Worm (Caenorhabditis elegans) whole organism, L2 larva: ENCODE data around the gene C33E10.1.

Experiments used
- ama-1 ChIP-seq: fragments of 150-350 bp; optimal IDR thresholded peaks from 2 replicates; lab custom pipeline; 2018; ENCODE audit warnings: inconsistent platforms
- nhr-11 ChIP-seq: fragments of 150-350 bp; optimal IDR thresholded peaks from 2 replicates; lab custom pipeline; 2014; ENCODE audit warnings: missing biosample characterization, missing genetic modification characterization
- nhr-25 ChIP-seq: fragments of 150-350 bp; sonication (generic microtip); optimal IDR thresholded peaks from 3 replicates; lab custom pipeline; 2014; ENCODE audit warnings: missing biosample characterization, missing genetic modification characterization
- nhr-77 ChIP-seq: fragments of 150-350 bp; optimal IDR thresholded peaks from 2 replicates; lab custom pipeline; 2014; ENCODE audit warnings: missing biosample characterization, missing genetic modification characterization
- ztf-11 ChIP-seq: sonication (generic microtip); optimal IDR thresholded peaks from 2 replicates; lab custom pipeline; 2017; ENCODE audit warnings: missing biosample characterization, missing genetic modification characterization

DNA sequence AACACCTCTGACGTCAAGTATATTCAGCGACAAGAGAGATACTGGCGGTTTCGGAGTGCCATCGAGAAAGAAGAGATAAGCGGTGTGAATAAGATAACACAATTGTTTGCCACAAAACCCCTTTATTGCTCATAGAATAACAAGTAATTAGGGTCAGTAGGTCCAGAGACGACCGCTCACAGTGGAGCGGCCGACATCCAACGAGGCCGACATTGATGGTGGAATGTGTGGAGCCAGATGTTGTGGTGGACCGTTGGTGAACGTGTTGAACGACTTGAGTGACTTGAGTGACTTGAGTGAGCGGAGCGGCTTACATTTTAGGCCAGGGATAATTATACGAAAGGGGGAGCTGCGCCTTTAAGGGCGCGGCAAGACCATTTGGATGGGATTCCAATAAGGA is 4.3 kb upstream of the C33E10.1 start:
- TF ChIP-seq ztf-11 (tag; lab: Kevin White, UChicago) (no peak), nhr-25 (tag; lab: Kevin White, UChicago) (no peak), nhr-77 (tag; lab: Kevin White, UChicago) (no peak), ama-1 (lab: Kevin White, UChicago) (no peak), nhr-11 (tag; lab: Kevin White, UChicago) (no peak)
